Fruit fly (Drosophila melanogaster) whole organism, adult: ENCODE measurements around the gene mu2.

ENCODE experiments used
- CG11617 ChIP-seq: fragments of 200-800 bp; sonication (Bioruptor generic); optimal IDR thresholded peaks from 2 replicates; lab custom pipeline; 2017; ENCODE audit warnings: mild to moderate bottlenecking, missing biosample characterization, missing genetic modification reagents, missing genetic modification characterization
- CG14711 ChIP-seq: fragments of 200-800 bp; sonication (Bioruptor generic); optimal IDR thresholded peaks from 2 replicates; lab custom pipeline; 2018; ENCODE audit warnings: missing biosample characterization, mild to moderate bottlenecking, missing genetic modification characterization, moderate library complexity
- CG33017 ChIP-seq: fragments of 200-800 bp; sonication (Bioruptor generic); optimal IDR thresholded peaks from 2 replicates; lab custom pipeline; 2018; ENCODE audit warnings: missing biosample characterization, mild to moderate bottlenecking, missing genetic modification characterization, moderate library complexity
- CG7045 ChIP-seq: fragments of 200-800 bp; sonication (Bioruptor generic); optimal IDR thresholded peaks from 2 replicates; lab custom pipeline; 2017; ENCODE audit warnings: missing biosample characterization, mild to moderate bottlenecking, missing genetic modification characterization
- Hr96 ChIP-seq: fragments of 200-800 bp; sonication (Bioruptor generic); optimal IDR thresholded peaks from 2 replicates; lab custom pipeline; 2016; ENCODE audit warnings: missing biosample characterization, missing genetic modification characterization
- bab1 ChIP-seq: fragments of 200-800 bp; sonication (Bioruptor generic); optimal IDR thresholded peaks from 3 replicates; lab custom pipeline; 2019; ENCODE audit warnings: missing biosample characterization, mild to moderate bottlenecking, missing genetic modification characterization, moderate library complexity
- cnc ChIP-seq, 2 experiments: fragments of >200 bp; optimal IDR thresholded peaks; 2 replicates each; lab custom pipeline; 2017
- kay ChIP-seq: fragments of 200-800 bp; sonication (Bioruptor generic); peaks from one replicate; lab custom pipeline; 2016; ENCODE audit warnings: missing biosample characterization, missing genetic modification characterization, borderline replicate concordance
- ovo ChIP-seq: fragments of 200-800 bp; sonication (Bioruptor generic); optimal IDR thresholded peaks from 2 replicates; lab custom pipeline; 2016; ENCODE audit warnings: missing biosample characterization, missing genetic modification characterization
- tj ChIP-seq: fragments of 200-800 bp; sonication (Bioruptor generic); optimal IDR thresholded peaks from 3 replicates; lab custom pipeline; 2017; ENCODE audit warnings: missing biosample characterization, mild to moderate bottlenecking, missing genetic modification characterization, moderate library complexity

- TF ChIP-seq CG11617 (GFP tag; lab: Kevin White, UChicago) (no peak), ovo (GFP tag; lab: Kevin White, UChicago) (no peak), CG14711 (no peak), CG7045 (no peak), bab1 (GFP tag; lab: Kevin White, UChicago) (no peak), kay (GFP tag; lab: Kevin White, UChicago) (no peak), Hr96 (GFP tag; lab: Kevin White, UChicago) (no peak), CG33017 (tag; lab: Kevin White, UChicago) (no peak), tj (GFP tag; lab: Kevin White, UChicago) (no peak), cnc (optimal IDR thresholded peaks at IDR 0.05; lab: Kevin White, UChicago) (no peak)
These were observed 21.6 kb upstream of the mu2 start for dm6 chr3L:1968805-1969378.
